Fruit fly (Drosophila melanogaster) whole organism, embryonic: ENCODE data around the gene Slh.

Experiments used
- Atf-2 ChIP-seq: fragments of 200-800 bp; sonication (Bioruptor generic); optimal IDR thresholded peaks from 2 replicates; lab custom pipeline; 2016; ENCODE audit warnings: missing biosample characterization, missing genetic modification characterization
- Awh ChIP-seq: fragments of 200-800 bp; sonication (Bioruptor generic); IDR thresholded peaks from 2 replicates; pipeline ENCODE4, ENCODE4 v1.3.6; 2022; ENCODE audit warnings: missing biosample characterization, missing genetic modification characterization
- CG1024 ChIP-seq: fragments of 200-800 bp; sonication (Bioruptor generic); IDR thresholded peaks from 2 replicates; pipeline ENCODE4 v1.3.6; 2022; ENCODE audit warnings: missing biosample characterization, missing genetic modification characterization
- CG10321 ChIP-seq: fragments of 200-800 bp; sonication (Bioruptor generic); IDR thresholded peaks from 2 replicates; pipeline ENCODE4 v1.3.6; 2022; ENCODE audit warnings: missing biosample characterization, missing genetic modification characterization
- CG10431 ChIP-seq: fragments of 200-800 bp; sonication (Bioruptor generic); optimal IDR thresholded peaks from 3 replicates; lab custom pipeline; 2018; ENCODE audit warnings: missing biosample characterization, mild to moderate bottlenecking, missing genetic modification characterization
- CG10462 ChIP-seq: fragments of 200-800 bp; sonication (Bioruptor generic); optimal IDR thresholded peaks from 2 replicates; lab custom pipeline; 2016; ENCODE audit warnings: missing biosample characterization, missing genetic modification characterization
- CG10543 ChIP-seq: fragments of 200-800 bp; sonication (Bioruptor generic); optimal IDR thresholded peaks from 3 replicates; lab custom pipeline; 2017; ENCODE audit warnings: missing biosample characterization, mild to moderate bottlenecking, missing genetic modification characterization, moderate library complexity
- CG11696 ChIP-seq: fragments of 200-800 bp; sonication (Bioruptor generic); IDR thresholded peaks from 2 replicates; pipeline ENCODE4 v1.3.6; 2022; ENCODE audit warnings: missing biosample characterization, missing genetic modification characterization
- CG1233 ChIP-seq: fragments of 200-800 bp; sonication (Bioruptor generic); optimal IDR thresholded peaks from 4 replicates; lab custom pipeline; 2018; ENCODE audit warnings: missing biosample characterization, mild to moderate bottlenecking, missing genetic modification characterization
- CG13287 ChIP-seq: fragments of 200-800 bp; sonication (Bioruptor generic); IDR thresholded peaks from 2 replicates; pipeline ENCODE4 v1.3.6; 2022; ENCODE audit warnings: missing biosample characterization, missing genetic modification characterization; ENCODE audit not compliant: partially characterized antibody
- CG14441 ChIP-seq: fragments of 200-800 bp; sonication (Bioruptor generic); IDR thresholded peaks from 2 replicates; pipeline ENCODE4 v1.3.6; 2022; ENCODE audit warnings: missing biosample characterization, missing genetic modification characterization
- CG14860 ChIP-seq: fragments of 200-800 bp; sonication (Bioruptor generic); IDR thresholded peaks from 3 replicates; pipeline ENCODE4 v1.3.6; 2022; ENCODE audit warnings: missing biosample characterization, missing genetic modification characterization; ENCODE audit not compliant: partially characterized antibody
- CG15479 ChIP-seq: fragments of 200-800 bp; sonication (Bioruptor generic); optimal IDR thresholded peaks from 3 replicates; lab custom pipeline; 2019; ENCODE audit warnings: missing biosample characterization, mild to moderate bottlenecking, missing genetic modification characterization, moderate library complexity
- CG16779 ChIP-seq: fragments of 200-800 bp; sonication (Bioruptor generic); IDR thresholded peaks from 2 replicates; pipeline ENCODE4 v1.3.6; 2022; ENCODE audit warnings: missing biosample characterization, missing genetic modification characterization
- CG16813 ChIP-seq: fragments of 200-800 bp; sonication (Bioruptor generic); IDR thresholded peaks from 3 replicates; pipeline ENCODE4 v1.3.6; 2022; ENCODE audit warnings: missing biosample characterization, missing genetic modification characterization; ENCODE audit not compliant: partially characterized antibody
- CG17385 ChIP-seq: fragments of 200-800 bp; sonication (Bioruptor generic); optimal IDR thresholded peaks from 3 replicates; lab custom pipeline; 2018; ENCODE audit warnings: missing biosample characterization, mild to moderate bottlenecking, missing genetic modification characterization
- CG18262 ChIP-seq: fragments of 200-800 bp; optimal IDR thresholded peaks from 3 replicates; lab custom pipeline; 2019; ENCODE audit warnings: missing biosample characterization, mild to moderate bottlenecking, missing genetic modification characterization, moderate library complexity
- CG18619 ChIP-seq: fragments of 200-800 bp; sonication (Bioruptor generic); optimal IDR thresholded peaks from 3 replicates; lab custom pipeline; 2017; ENCODE audit warnings: missing biosample characterization, mild to moderate bottlenecking, missing genetic modification characterization
- CG2120 ChIP-seq: fragments of 200-800 bp; sonication (Bioruptor generic); optimal IDR thresholded peaks from 3 replicates; lab custom pipeline; 2016; ENCODE audit warnings: missing biosample characterization, missing genetic modification characterization
- CG2875 ChIP-seq: fragments of 200-800 bp; sonication (Bioruptor generic); optimal IDR thresholded peaks from 2 replicates; lab custom pipeline; 2017; ENCODE audit warnings: missing biosample characterization, mild to moderate bottlenecking, missing genetic modification characterization, missing genetic modification reagents
- CG5180 ChIP-seq: fragments of 200-800 bp; sonication (Bioruptor generic); optimal IDR thresholded peaks from 3 replicates; lab custom pipeline; 2017; ENCODE audit warnings: missing biosample characterization, missing genetic modification characterization, mild to moderate bottlenecking, moderate library complexity, missing genetic modification reagents
- CG9609 ChIP-seq: fragments of 200-800 bp; sonication (Bioruptor generic); optimal IDR thresholded peaks from 3 replicates; lab custom pipeline; 2016; ENCODE audit warnings: missing biosample characterization, missing genetic modification characterization
- CG9932 ChIP-seq: fragments of 200-800 bp; sonication (Bioruptor generic); IDR thresholded peaks from 2 replicates; pipeline ENCODE4 v1.3.6; 2022; ENCODE audit warnings: missing biosample characterization, missing genetic modification characterization
- CkIIα-i1 ChIP-seq: fragments of 200-800 bp; sonication (Bioruptor generic); IDR thresholded peaks from 2 replicates; pipeline ENCODE4 v1.3.6; 2022; ENCODE audit warnings: missing biosample characterization, missing genetic modification characterization
- D ChIP-seq, 2 experiments: fragments of 200-800 bp in 1 of 2; fragments of >200 bp in 1 of 2; sonication (Bioruptor generic) in 1 of 2; optimal IDR thresholded peaks; 2 replicates in 1 of 2; 3 replicates in 1 of 2; lab custom pipeline; 2017; ENCODE audit warnings: mild to moderate bottlenecking in 1 of 2, missing biosample characterization in 1 of 2, missing genetic modification characterization in 1 of 2, missing genetic modification reagents in 1 of 2
- Dfd ChIP-seq, 2 experiments: fragments of >200 bp; optimal IDR thresholded peaks; 2 replicates each; lab custom pipeline; 2017; ENCODE audit warnings: missing biosample characterization in 2 of 2, missing genetic modification characterization in 2 of 2
- Ets97D ChIP-seq: fragments of 200-800 bp; sonication (Bioruptor generic); optimal IDR thresholded peaks from 3 replicates; lab custom pipeline; 2016; ENCODE audit warnings: missing biosample characterization, missing genetic modification characterization
- Hr78 ChIP-seq, 2 experiments: fragments of 200-800 bp in 1 of 2; fragments of >200 bp in 1 of 2; sonication (Bioruptor generic) in 1 of 2; optimal IDR thresholded peaks; 2 replicates each; lab custom pipeline; 2017 to 2019; ENCODE audit warnings: missing biosample characterization in 2 of 2, missing genetic modification characterization in 2 of 2, mild to moderate bottlenecking in 1 of 2, moderate library complexity in 1 of 2
- Kr ChIP-seq: fragments of 200-800 bp; sonication (Bioruptor generic); optimal IDR thresholded peaks from 2 replicates; lab custom pipeline; 2017; ENCODE audit warnings: missing biosample characterization, mild to moderate bottlenecking, missing genetic modification characterization
- Mrtf ChIP-seq: fragments of 200-800 bp; sonication (Bioruptor generic); IDR thresholded peaks from 3 replicates; pipeline ENCODE4 v1.3.6; 2022; ENCODE audit warnings: missing biosample characterization, missing genetic modification characterization
- Myb ChIP-seq: fragments of 200-800 bp; sonication (Bioruptor generic); optimal IDR thresholded peaks from 2 replicates; lab custom pipeline; 2016; ENCODE audit warnings: missing biosample characterization, missing genetic modification characterization
- Nf-YB ChIP-seq: fragments of 200-800 bp; sonication (Bioruptor generic); optimal IDR thresholded peaks from 3 replicates; lab custom pipeline; 2019; ENCODE audit warnings: missing biosample characterization, mild to moderate bottlenecking, missing genetic modification characterization, moderate library complexity
- Nf-YC ChIP-seq: fragments of 200-800 bp; optimal IDR thresholded peaks from 3 replicates; lab custom pipeline; 2019; ENCODE audit warnings: missing biosample characterization, mild to moderate bottlenecking, missing genetic modification characterization, moderate library complexity
- YL-1 ChIP-seq: fragments of 200-800 bp; sonication (Bioruptor generic); optimal IDR thresholded peaks from 3 replicates; lab custom pipeline; 2017; ENCODE audit warnings: missing biosample characterization, mild to moderate bottlenecking, missing genetic modification characterization
- aop ChIP-seq: fragments of 200-800 bp; sonication (Bioruptor generic); IDR thresholded peaks from 2 replicates; pipeline ENCODE4 v1.3.6; 2022; ENCODE audit warnings: missing biosample characterization, missing genetic modification characterization
- ase ChIP-seq: fragments of 200-800 bp; sonication (Bioruptor generic); IDR thresholded peaks from 3 replicates; pipeline ENCODE4 v1.3.6; 2022; ENCODE audit warnings: missing biosample characterization, missing genetic modification characterization
- danr ChIP-seq: fragments of 200-800 bp; sonication (Bioruptor generic); IDR thresholded peaks from 2 replicates; pipeline ENCODE4 v1.3.6; 2022; ENCODE audit warnings: missing biosample characterization, missing genetic modification characterization
- emc ChIP-seq: fragments of 200-800 bp; sonication (Bioruptor generic); optimal IDR thresholded peaks from 2 replicates; lab custom pipeline; 2016; ENCODE audit warnings: missing biosample characterization, missing genetic modification characterization
- grn ChIP-seq: fragments of 200-800 bp; sonication (Bioruptor generic); optimal IDR thresholded peaks from 3 replicates; lab custom pipeline; 2017; ENCODE audit warnings: missing biosample characterization, missing genetic modification characterization
- gsb ChIP-seq: fragments of 200-800 bp; sonication (Bioruptor generic); IDR thresholded peaks from 2 replicates; pipeline ENCODE4 v1.3.6; 2022; ENCODE audit warnings: missing biosample characterization, missing genetic modification characterization
- insv ChIP-seq, 2 experiments: fragments of 200-800 bp; sonication (Bioruptor generic); optimal IDR thresholded peaks; 3 replicates each; lab custom pipeline; 2016 to 2018; ENCODE audit warnings: missing biosample characterization in 2 of 2, missing genetic modification characterization in 2 of 2
- oc ChIP-seq: fragments of 200-800 bp; sonication (Bioruptor generic); optimal IDR thresholded peaks from 2 replicates; lab custom pipeline; 2018; ENCODE audit warnings: missing biosample characterization, mild to moderate bottlenecking, missing genetic modification characterization, moderate library complexity
- org-1 ChIP-seq: fragments of 200-800 bp; sonication (Bioruptor generic); optimal IDR thresholded peaks from 2 replicates; lab custom pipeline; 2017; ENCODE audit warnings: missing biosample characterization, missing genetic modification characterization
- pnt ChIP-seq: fragments of 200-800 bp; sonication (Bioruptor generic); optimal IDR thresholded peaks from 3 replicates; lab custom pipeline; 2016; ENCODE audit warnings: missing biosample characterization, missing genetic modification characterization
- pros ChIP-seq: fragments of 200-800 bp; sonication (Bioruptor generic); optimal IDR thresholded peaks from 3 replicates; lab custom pipeline; 2019; ENCODE audit warnings: missing biosample characterization, mild to moderate bottlenecking, missing genetic modification characterization, moderate library complexity
- sd ChIP-seq: fragments of 200-800 bp; sonication (Bioruptor generic); optimal IDR thresholded peaks from 3 replicates; lab custom pipeline; 2018; ENCODE audit warnings: missing biosample characterization, mild to moderate bottlenecking, missing genetic modification characterization, moderate library complexity
- sens ChIP-seq: fragments of 200-800 bp; sonication (Bioruptor generic); peaks from one replicate; lab custom pipeline; 2016; ENCODE audit warnings: missing biosample characterization, missing genetic modification characterization
- shn ChIP-seq: fragments of 200-800 bp; sonication (Bioruptor generic); optimal IDR thresholded peaks from 3 replicates; lab custom pipeline; 2016; ENCODE audit warnings: missing biosample characterization, missing genetic modification characterization
- ssp ChIP-seq: fragments of 200-800 bp; sonication (Bioruptor generic); IDR thresholded peaks from 2 replicates; pipeline ENCODE4 v1.3.6; 2022; ENCODE audit warnings: missing biosample characterization, missing genetic modification characterization
- stwl ChIP-seq: fragments of 200-800 bp; sonication (Bioruptor generic); optimal IDR thresholded peaks from 3 replicates; lab custom pipeline; 2018; ENCODE audit warnings: missing biosample characterization, mild to moderate bottlenecking, missing genetic modification characterization, moderate library complexity
- tap ChIP-seq: fragments of 200-800 bp; optimal IDR thresholded peaks from 3 replicates; lab custom pipeline; 2019; ENCODE audit warnings: missing biosample characterization, mild to moderate bottlenecking, missing genetic modification characterization, moderate library complexity
- yki ChIP-seq: fragments of >200 bp; optimal IDR thresholded peaks from 3 replicates; lab custom pipeline; 2018

The Slh gene

DNA sequence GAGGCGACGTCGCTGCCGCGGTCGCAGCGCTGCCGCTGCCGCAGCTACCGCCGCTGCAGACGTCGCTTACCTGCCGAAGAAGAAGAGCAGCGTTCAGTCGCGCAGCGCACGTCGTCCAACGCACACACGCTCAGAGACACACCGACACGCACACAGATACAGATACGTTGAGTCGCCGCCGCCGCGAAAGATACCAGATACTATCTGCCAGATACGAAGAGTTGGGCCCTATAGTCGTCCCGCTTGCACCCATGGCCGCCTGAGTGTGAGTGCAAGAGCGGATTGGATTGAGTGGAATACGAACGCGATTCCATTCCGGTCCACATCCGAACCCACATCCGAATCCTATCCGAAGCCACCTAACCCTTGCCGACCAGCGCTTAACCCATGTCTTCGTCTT is 37.8 kb downstream of the Slh start (continued):
- TF ChIP-seq Hr78 (GFP tag; optimal IDR thresholded peaks at IDR 0.05; lab: Kevin White, UChicago) = no peak
- no peak for TF ChIP-seq CG16779
- TF ChIP-seq CkIIα-i1 (GFP tag; lab: Robert Waterston, UW) = no peak
- no peak for TF ChIP-seq aop (GFP tag; lab: Robert Waterston, UW)
- TF ChIP-seq Atf-2 (GFP tag; lab: Kevin White, UChicago) = no peak
- TF ChIP-seq Nf-YB (GFP tag; lab: Kevin White, UChicago) = peak; percentile 88
- TF ChIP-seq CG5180 (GFP tag; lab: Kevin White, UChicago) = no peak
- TF ChIP-seq emc (GFP tag; lab: Kevin White, UChicago) = no peak
- no peak for TF ChIP-seq CG1024
- no peak for TF ChIP-seq Ets97D
- peak; percentile 74 for TF ChIP-seq sens (GFP tag; lab: Kevin White, UChicago)
- no peak for TF ChIP-seq CG9932
- TF ChIP-seq CG14860 = no peak
- no peak for TF ChIP-seq ssp
- TF ChIP-seq oc (tag; lab: Kevin White, UChicago) = peak; percentile 44
- TF ChIP-seq Awh (GFP tag; lab: Robert Waterston, UW) = no peak
- TF ChIP-seq CG18262 (tag; lab: Kevin White, UChicago) = no peak
- TF ChIP-seq CG11696 = no peak
- TF ChIP-seq CG2120 (GFP tag; lab: Kevin White, UChicago) = no peak
- TF ChIP-seq CG9609 (GFP tag; lab: Kevin White, UChicago) = no peak
- peak; percentile 91 for TF ChIP-seq CG17385 (GFP tag; lab: Kevin White, UChicago)
- no peak for TF ChIP-seq CG18619 (GFP tag; lab: Kevin White, UChicago)
- peak in 1 of 2 experiments; percentile 52 for TF ChIP-seq insv (GFP tag; optimal IDR thresholded peaks at IDR 0.05; lab: Kevin White, UChicago)
- peak; percentile 99 for TF ChIP-seq grn (GFP tag; lab: Kevin White, UChicago)
- TF ChIP-seq Kr (GFP tag; lab: Kevin White, UChicago) = peak; percentile 53
- TF ChIP-seq pnt (GFP tag; lab: Kevin White, UChicago) = no peak
- TF ChIP-seq CG16813 = peak; percentile 32; the same call in 1 of the 3 replicates
- peak; percentile 83 for TF ChIP-seq Nf-YC (tag; lab: Kevin White, UChicago)
- no peak for TF ChIP-seq gsb
- no peak for TF ChIP-seq CG1233
- no peak for TF ChIP-seq YL-1 (GFP tag; lab: Kevin White, UChicago)
- no peak for TF ChIP-seq yki
- TF ChIP-seq CG10462 (GFP tag; lab: Kevin White, UChicago) = no peak
- no peak for TF ChIP-seq CG14441 (GFP tag; lab: Robert Waterston, UW)
- TF ChIP-seq Mrtf (GFP tag; lab: Robert Waterston, UW) = no peak
- peak; percentile 86 for TF ChIP-seq D (optimal IDR thresholded peaks at IDR 0.05; lab: Kevin White, UChicago)
- TF ChIP-seq D (GFP tag; optimal IDR thresholded peaks at IDR 0.05; lab: Kevin White, UChicago) = no peak
- TF ChIP-seq ase (GFP tag; lab: Robert Waterston, UW) = no peak
- TF ChIP-seq CG10543 (GFP tag; lab: Kevin White, UChicago) = no peak
- no peak for TF ChIP-seq stwl
- peak; percentile 94 for TF ChIP-seq CG10321 (GFP tag; lab: Robert Waterston, UW)
- TF ChIP-seq sd (tag; lab: Kevin White, UChicago) = peak; percentile 19
- no peak for TF ChIP-seq Dfd (GFP tag; optimal IDR thresholded peaks at IDR 0.05; lab: Kevin White, UChicago)
- peak; percentile 26 for TF ChIP-seq pros (GFP tag; lab: Kevin White, UChicago)
- no peak for TF ChIP-seq CG10431 (GFP tag; lab: Kevin White, UChicago)
- TF ChIP-seq org-1 (GFP tag; lab: Kevin White, UChicago) = no peak
- TF ChIP-seq CG15479 (GFP tag; lab: Kevin White, UChicago) = peak; percentile 92
- TF ChIP-seq Myb = no peak
- TF ChIP-seq CG2875 = no peak
- no peak for TF ChIP-seq shn (GFP tag; lab: Kevin White, UChicago)
- TF ChIP-seq tap = no peak
- TF ChIP-seq danr (GFP tag; lab: Robert Waterston, UW) = no peak
- TF ChIP-seq CG13287 (GFP tag; lab: Robert Waterston, UW) = peak; percentile 27; the same call in 1 of the 2 replicates
